Fruit fly (Drosophila melanogaster) whole organism, pupa: ENCODE data around the gene CG17660.

Experiments
- CG10348 ChIP-seq: fragments of 200-800 bp; sonication (Bioruptor generic); IDR thresholded peaks from 2 replicates; pipeline ENCODE4 v1.3.6; 2022; ENCODE audit warnings: missing biosample characterization, missing genetic modification characterization
- Snoo ChIP-seq: fragments of 200-800 bp; sonication (Bioruptor generic); optimal IDR thresholded peaks from 3 replicates; lab custom pipeline; 2017; ENCODE audit warnings: missing biosample characterization, mild to moderate bottlenecking, missing genetic modification characterization, inconsistent platforms

- no peak for TF ChIP-seq CG10348 (GFP tag; lab: Robert Waterston, UW)
- TF ChIP-seq Snoo (tag; lab: Kevin White, UChicago) = no peak
Measured at dm6 chr2L:1672111-1672718, 38.0 kb downstream of the CG17660 start.
